Worm (Caenorhabditis elegans) whole organism, L4 larva: ENCODE results near the gene F38B6.2.

Experiments
- D1046.2 ChIP-seq: fragments of 200-800 bp; sonication (Bioruptor generic); IDR thresholded peaks from 2 replicates; pipeline ENCODE4 v1.3.6; 2022; ENCODE audit warnings: missing genetic modification characterization, missing compliant biosample characterization
- arid-1 ChIP-seq: fragments of 200-800 bp; sonication (Bioruptor generic); conservative IDR thresholded peaks from 2 replicates; pipeline ENCODE4 v1.3.6; 2022; ENCODE audit warnings: missing genetic modification reagents, missing genetic modification characterization, missing compliant biosample characterization
- ceh-20 ChIP-seq: fragments of 200-800 bp; sonication (Bioruptor generic); IDR thresholded peaks from 2 replicates; pipeline ENCODE4 v1.3.6; 2022; ENCODE audit warnings: missing genetic modification reagents, missing genetic modification characterization, missing compliant biosample characterization
- cey-2 ChIP-seq: sonication (generic microtip); optimal IDR thresholded peaks from 3 replicates; lab custom pipeline; 2017; ENCODE audit warnings: missing genetic modification characterization, mild to moderate bottlenecking, missing compliant biosample characterization, antibody characterized with exemption, borderline replicate concordance; ENCODE audit not compliant: insufficient read depth
- daf-16 ChIP-seq, 3 experiments: sonication (generic microtip); optimal IDR thresholded peaks; 2 replicates each; lab custom pipeline; 2016 to 2017; ENCODE audit warnings: missing genetic modification characterization in 3 of 3, missing genetic modification reagents in 3 of 3, mild to moderate bottlenecking in 2 of 3, missing compliant biosample characterization in 2 of 3, missing biosample characterization in 1 of 3, moderate library complexity in 1 of 3
- dpl-1 ChIP-seq: fragments of 150-350 bp; optimal IDR thresholded peaks from 2 replicates; lab custom pipeline; 2014; ENCODE audit warnings: missing biosample characterization, missing genetic modification reagents, missing genetic modification characterization
- dve-1 ChIP-seq: sonication (generic microtip); optimal IDR thresholded peaks from 2 replicates; lab custom pipeline; 2017; ENCODE audit warnings: antibody characterized with exemption, mild to moderate bottlenecking, missing genetic modification characterization, missing compliant biosample characterization; ENCODE audit not compliant: insufficient read depth
- fkh-10 ChIP-seq: fragments of 150-350 bp; optimal IDR thresholded peaks from 2 replicates; lab custom pipeline; 2014; ENCODE audit warnings: missing biosample characterization, missing genetic modification reagents, missing genetic modification characterization
- hmg-1.1 ChIP-seq: fragments of 200-800 bp; sonication (Bioruptor generic); IDR thresholded peaks from 2 replicates; pipeline ENCODE4 v1.3.6; 2022; ENCODE audit warnings: missing genetic modification reagents, missing genetic modification characterization, missing compliant biosample characterization
- lim-7 ChIP-seq: fragments of 200-800 bp; sonication (Bioruptor generic); IDR thresholded peaks from 2 replicates; pipeline ENCODE4 v1.3.6; 2022; ENCODE audit warnings: missing genetic modification characterization, missing compliant biosample characterization
- lin-38 ChIP-seq: fragments of 200-800 bp; sonication (Bioruptor generic); IDR thresholded peaks from 2 replicates; pipeline ENCODE4 v1.3.6; 2022; ENCODE audit warnings: missing genetic modification reagents, missing genetic modification characterization, missing compliant biosample characterization
- lir-3 ChIP-seq: sonication (generic microtip); optimal IDR thresholded peaks from 2 replicates; lab custom pipeline; 2016; ENCODE audit warnings: mild to moderate bottlenecking, missing genetic modification characterization, missing compliant biosample characterization
- lsy-2 ChIP-seq, 2 experiments: fragments of 150-350 bp in 1 of 2; sonication (generic microtip) in 1 of 2; optimal IDR thresholded peaks; 2 replicates each; lab custom pipeline; 2014 to 2017; ENCODE audit warnings: missing biosample characterization in 2 of 2, missing genetic modification characterization in 2 of 2
- madf-5 ChIP-seq, 2 experiments: fragments of 200-800 bp; sonication (Bioruptor generic); IDR thresholded peaks; 2 replicates each; pipeline ENCODE4 v1.3.6; 2022; ENCODE audit warnings: missing compliant biosample characterization in 2 of 2, missing genetic modification characterization in 2 of 2
- nhr-111 ChIP-seq: fragments of 200-800 bp; sonication (Bioruptor generic); optimal IDR thresholded peaks from 2 replicates; lab custom pipeline; 2018; ENCODE audit warnings: mild to moderate bottlenecking, missing genetic modification characterization, missing compliant biosample characterization
- nhr-42 ChIP-seq: fragments of 200-800 bp; sonication (Bioruptor generic); IDR thresholded peaks from 2 replicates; pipeline ENCODE4 v1.3.6; 2022; ENCODE audit warnings: missing genetic modification characterization, missing compliant biosample characterization
- nhr-77 ChIP-seq: fragments of 150-350 bp; optimal IDR thresholded peaks from 2 replicates; lab custom pipeline; 2014; ENCODE audit warnings: missing biosample characterization, missing genetic modification characterization
- pha-4 ChIP-seq, 2 experiments: fragments of 150-350 bp in 1 of 2; fragments of 200-800 bp in 1 of 2; sonication (Bioruptor generic) in 1 of 2; IDR thresholded peaks in 1 of 2; optimal IDR thresholded peaks in 1 of 2; 2 replicates each; pipeline versions ENCODE4 v1.3.6 to Lab custom; 2014 to 2022; ENCODE audit warnings: missing genetic modification characterization in 2 of 2, missing genetic modification reagents in 2 of 2, missing biosample characterization in 1 of 2, missing compliant biosample characterization in 1 of 2
- php-3 ChIP-seq: fragments of 200-800 bp; sonication (Bioruptor generic); IDR thresholded peaks from 2 replicates; pipeline ENCODE4 v1.3.6; 2022; ENCODE audit warnings: missing genetic modification reagents, missing genetic modification characterization, missing compliant biosample characterization
- saeg-2 ChIP-seq: fragments of 200-800 bp; sonication (Bioruptor generic); IDR thresholded peaks from 2 replicates; pipeline ENCODE4 v1.3.6; 2022; ENCODE audit warnings: missing genetic modification reagents, missing genetic modification characterization, missing compliant biosample characterization
- skn-1 ChIP-seq: fragments of 150-350 bp; optimal IDR thresholded peaks from 2 replicates; lab custom pipeline; 2014; ENCODE audit warnings: missing biosample characterization, missing genetic modification characterization
- tra-1 ChIP-seq: fragments of 200-800 bp; sonication (Bioruptor generic); IDR thresholded peaks from 2 replicates; pipeline ENCODE4 v1.3.6; 2022; ENCODE audit warnings: missing genetic modification reagents, missing genetic modification characterization, missing compliant biosample characterization
- unc-39 ChIP-seq: sonication (generic microtip); optimal IDR thresholded peaks from 2 replicates; lab custom pipeline; 2017; ENCODE audit warnings: missing biosample characterization, missing genetic modification characterization
- zip-2 ChIP-seq: fragments of 150-350 bp; optimal IDR thresholded peaks from 2 replicates; lab custom pipeline; 2014; ENCODE audit warnings: missing biosample characterization, missing genetic modification characterization

Gene F38B6.2

ce11 chrX:6750145-6750544 is 51.8 kb downstream of the F38B6.2 start (continued):
- TF ChIP-seq dve-1 (tag; lab: Kevin White, UChicago), result peak; percentile 92
- no peak for TF ChIP-seq D1046.2
- TF ChIP-seq saeg-2 (GFP tag; lab: Robert Waterston, UW), result peak; percentile 81; the same call in 1 of the 2 replicates
- TF ChIP-seq hmg-1.1 (GFP tag; lab: Robert Waterston, UW), result peak; percentile 58
- peak; percentile 55 for TF ChIP-seq dpl-1 (GFP tag; lab: Kevin White, UChicago)
- peak; percentile 67; the same call in 1 of the 2 replicates for TF ChIP-seq php-3 (GFP tag; lab: Robert Waterston, UW)
- TF ChIP-seq arid-1 (GFP tag; lab: Robert Waterston, UW), result 0 out of 2 replicates have a peak, but pooled peaks have one; percentile 39
- peak; percentile 13 for TF ChIP-seq cey-2 (tag; lab: Kevin White, UChicago)
- TF ChIP-seq madf-5 (GFP tag; IDR thresholded peaks at IDR 0.05; lab: Robert Waterston, UW), result no peak
- no peak for TF ChIP-seq lir-3 (tag; lab: Kevin White, UChicago)
- TF ChIP-seq tra-1 (GFP tag; lab: Robert Waterston, UW), result peak; percentile 89
- TF ChIP-seq lim-7, result no peak
- TF ChIP-seq unc-39, result no peak
- TF ChIP-seq lsy-2 (tag; optimal IDR thresholded peaks at IDR 0.05; lab: Kevin White, UChicago), result peak in 1 of 2 experiments; percentile 78
- TF ChIP-seq nhr-111 (GFP tag; lab: Kevin White, UChicago), result no peak
- TF ChIP-seq daf-16 (GFP tag; optimal IDR thresholded peaks at IDR 0.05; lab: Kevin White, UChicago), result peak; percentile 53 to 95
- peak; percentile 98 for TF ChIP-seq daf-16 (tag; optimal IDR thresholded peaks at IDR 0.05; lab: Kevin White, UChicago)
- 0 out of 2 replicates have a peak, but pooled peaks have one; percentile 47 for TF ChIP-seq ceh-20
- TF ChIP-seq nhr-42 (GFP tag; lab: Robert Waterston, UW), result 0 out of 2 replicates have a peak, but pooled peaks have one; percentile 38
- peak; percentile 52 for TF ChIP-seq lin-38
- TF ChIP-seq fkh-10 (GFP tag; lab: Kevin White, UChicago), result no peak
- peak; percentile 85 for TF ChIP-seq pha-4 (GFP tag; IDR thresholded peaks at IDR 0.05; lab: Robert Waterston, UW)
- peak; percentile 93 for TF ChIP-seq pha-4 (tag; optimal IDR thresholded peaks at IDR 0.05; lab: Kevin White, UChicago)
- TF ChIP-seq skn-1 (tag; lab: Kevin White, UChicago), result no peak
- peak; percentile 87 for TF ChIP-seq nhr-77
- TF ChIP-seq zip-2 (tag; lab: Kevin White, UChicago), result peak; percentile 34
- TF ChIP-seq, all 104 proteins: peak for 55
